Worm (Caenorhabditis elegans): ENCODE results near the gene M106.7.
"Not testable (repeated sequence)": the region's sequence is repeated elsewhere in the genome, so short reads cannot be mapped to it uniquely, and the experiment has no call there.

Gene M106.7

DNA sequence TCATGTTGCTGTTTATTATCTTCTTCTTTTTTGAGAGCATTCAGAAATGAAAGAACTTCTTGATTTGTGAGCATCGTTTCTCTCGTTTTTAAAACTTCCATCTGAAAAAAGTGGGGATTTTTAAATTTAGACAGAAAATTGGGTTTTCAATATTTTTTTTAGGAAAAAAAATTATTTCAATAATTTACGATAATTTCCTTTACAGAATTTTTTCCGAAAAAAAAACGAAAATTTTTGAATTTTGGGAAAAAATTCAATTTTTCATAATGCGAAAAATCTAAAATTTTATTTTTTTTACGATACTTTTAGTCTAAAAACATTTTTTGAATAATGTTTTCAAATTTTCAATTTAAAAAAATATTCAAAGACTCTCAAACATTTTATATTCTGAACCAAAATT, at the start of gene M106.7:
Gene M106.7 (minus strand): TSS at position 101 of the 400 bp plus-strand sequence.
- TF ChIP-seq ztf-29 (GFP tag; IDR thresholded peaks at IDR 0.05) (no peak), klf-2 (GFP tag; conservative IDR thresholded peaks at IDR 0.05) (no peak), cog-1 (tag; optimal IDR thresholded peaks at IDR 0.05) (no peak), tab-1 (GFP tag; IDR thresholded peaks at IDR 0.05) (no peak), flt-1 (GFP tag; IDR thresholded peaks at IDR 0.05) (no peak), med-1 (GFP tag; optimal IDR thresholded peaks at IDR 0.05; ENCODE audit: insufficient read depth) (no peak), T22C8.4 (GFP tag; IDR thresholded peaks at IDR 0.05) (no peak), ref-1 (GFP tag; conservative IDR thresholded peaks at IDR 0.05) (no peak), ztf-23 (GFP tag; IDR thresholded peaks at IDR 0.05) (no peak)

DNA sequence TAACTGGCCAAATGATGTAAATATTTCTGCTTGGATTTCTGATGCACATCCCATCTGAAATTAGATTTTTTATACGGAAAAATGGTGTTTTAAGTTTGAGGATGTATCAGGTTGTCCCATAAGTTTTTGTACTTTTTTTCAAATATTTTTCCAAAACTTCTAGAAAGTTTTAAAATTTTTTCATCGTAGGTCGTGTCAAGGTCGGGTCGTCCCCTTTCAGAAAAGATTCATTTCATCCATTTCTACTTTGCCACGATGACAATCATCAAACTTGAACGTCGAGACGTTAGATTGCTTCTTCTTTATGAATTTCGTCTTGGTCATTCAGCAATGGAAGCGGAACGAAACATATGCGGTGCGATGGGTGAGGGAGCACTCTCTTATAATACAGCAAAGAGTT, 47.4 kb upstream of the M106.7 start, which contains the start of gene sra-12:
Gene sra-12 (minus strand): TSS at position 101 of the 400 bp plus-strand sequence.
- not testable (repeated sequence) for TF ChIP-seq T22C8.4 (GFP tag; IDR thresholded peaks at IDR 0.05); ref-1 (GFP tag; conservative IDR thresholded peaks at IDR 0.05); med-1 (GFP tag; optimal IDR thresholded peaks at IDR 0.05; ENCODE audit: insufficient read depth)

DNA sequence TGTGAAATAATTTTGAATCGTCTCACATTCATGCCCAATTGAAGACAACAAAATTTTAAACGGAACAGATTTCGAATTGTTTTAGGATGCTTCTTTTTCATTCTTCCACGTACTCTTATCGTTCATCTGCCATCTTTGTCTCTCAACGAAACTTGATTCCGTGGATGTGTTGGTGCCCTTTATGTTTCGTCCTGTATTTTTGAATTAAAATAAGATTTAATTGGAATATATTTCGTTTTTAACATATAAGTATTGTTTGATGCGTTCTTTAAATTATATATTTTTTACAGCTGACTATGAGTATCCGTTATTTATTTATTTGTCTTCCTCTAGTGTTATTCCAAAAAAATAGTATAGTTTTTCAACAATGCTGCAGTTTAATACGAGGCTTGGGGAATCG, 45.1 kb upstream of the M106.7 start, which contains the start of gene gly-1:
Gene gly-1 (minus strand): TSS at position 101 of the 400 bp plus-strand sequence.
- TF ChIP-seq ztf-29 (GFP tag; IDR thresholded peaks at IDR 0.05) (no peak), ref-1 (GFP tag; conservative IDR thresholded peaks at IDR 0.05) (no peak), T22C8.4 (GFP tag; IDR thresholded peaks at IDR 0.05) (no peak), klf-2 (GFP tag; conservative IDR thresholded peaks at IDR 0.05) (no peak), cog-1 (tag; optimal IDR thresholded peaks at IDR 0.05) (no peak), flt-1 (GFP tag; IDR thresholded peaks at IDR 0.05) (no peak), med-1 (GFP tag; optimal IDR thresholded peaks at IDR 0.05; ENCODE audit: insufficient read depth) (no peak), tab-1 (GFP tag; IDR thresholded peaks at IDR 0.05) (no peak), ztf-23 (GFP tag; IDR thresholded peaks at IDR 0.05) (no peak)

DNA sequence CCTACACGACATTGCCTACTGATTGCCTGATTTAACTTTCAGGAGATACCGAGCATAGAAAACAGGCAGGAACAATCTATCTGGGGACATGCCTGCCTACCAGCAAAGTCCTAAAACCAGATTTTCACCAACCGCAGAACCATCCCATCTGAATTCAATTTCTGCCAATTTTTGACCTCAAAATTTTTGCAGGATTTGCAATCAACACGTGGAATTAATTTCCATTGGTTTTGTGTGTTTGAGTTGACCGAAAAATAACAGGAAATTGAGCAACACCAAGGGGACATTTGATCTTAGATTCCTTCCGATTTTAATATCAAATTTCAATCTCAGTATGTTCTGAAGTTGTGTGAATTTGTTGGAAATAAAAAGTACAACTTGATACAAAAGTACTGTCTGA, 42.0 kb upstream of the M106.7 start:
- TF ChIP-seq tab-1 (GFP tag; IDR thresholded peaks at IDR 0.05) (no peak), ztf-29 (GFP tag; IDR thresholded peaks at IDR 0.05) (no peak), ztf-23 (GFP tag; IDR thresholded peaks at IDR 0.05) (no peak), cog-1 (tag; optimal IDR thresholded peaks at IDR 0.05) (no peak), med-1 (GFP tag; optimal IDR thresholded peaks at IDR 0.05; ENCODE audit: insufficient read depth) (no peak), ref-1 (GFP tag; conservative IDR thresholded peaks at IDR 0.05) (no peak), T22C8.4 (GFP tag; IDR thresholded peaks at IDR 0.05) (no peak), flt-1 (GFP tag; IDR thresholded peaks at IDR 0.05) (no peak), klf-2 (GFP tag; conservative IDR thresholded peaks at IDR 0.05) (no peak)

DNA sequence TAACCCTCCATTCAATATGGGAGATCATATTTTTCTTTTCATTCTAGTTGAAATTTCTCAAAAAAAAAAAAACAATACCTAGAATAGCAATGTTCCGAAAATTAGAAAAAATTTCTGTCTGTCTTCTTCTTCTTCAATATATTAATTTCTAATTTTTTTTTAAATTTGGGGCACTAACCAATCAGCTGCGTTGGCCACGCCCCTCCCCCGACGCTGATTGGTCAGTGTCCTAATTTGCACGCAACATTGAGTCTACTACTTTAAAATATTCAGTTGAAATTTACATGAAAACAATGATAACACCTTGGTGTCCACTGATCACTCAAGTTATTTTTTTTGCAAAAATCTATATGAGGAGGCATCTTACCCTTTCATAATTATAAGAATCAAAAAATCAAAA, 39.0 kb upstream of the M106.7 start:
- TF ChIP-seq ref-1 (GFP tag; conservative IDR thresholded peaks at IDR 0.05): no peak
- TF ChIP-seq med-1 (GFP tag; optimal IDR thresholded peaks at IDR 0.05; ENCODE audit: insufficient read depth): no peak
- no peak for TF ChIP-seq ztf-29 (GFP tag; IDR thresholded peaks at IDR 0.05)
- no peak for TF ChIP-seq T22C8.4 (GFP tag; IDR thresholded peaks at IDR 0.05)
- no peak for TF ChIP-seq tab-1 (GFP tag; IDR thresholded peaks at IDR 0.05)
- no peak for TF ChIP-seq klf-2 (GFP tag; conservative IDR thresholded peaks at IDR 0.05)
- no peak for TF ChIP-seq flt-1 (GFP tag; IDR thresholded peaks at IDR 0.05)
- TF ChIP-seq cog-1 (tag; optimal IDR thresholded peaks at IDR 0.05): no peak
- TF ChIP-seq ztf-23 (GFP tag; IDR thresholded peaks at IDR 0.05): no peak

DNA sequence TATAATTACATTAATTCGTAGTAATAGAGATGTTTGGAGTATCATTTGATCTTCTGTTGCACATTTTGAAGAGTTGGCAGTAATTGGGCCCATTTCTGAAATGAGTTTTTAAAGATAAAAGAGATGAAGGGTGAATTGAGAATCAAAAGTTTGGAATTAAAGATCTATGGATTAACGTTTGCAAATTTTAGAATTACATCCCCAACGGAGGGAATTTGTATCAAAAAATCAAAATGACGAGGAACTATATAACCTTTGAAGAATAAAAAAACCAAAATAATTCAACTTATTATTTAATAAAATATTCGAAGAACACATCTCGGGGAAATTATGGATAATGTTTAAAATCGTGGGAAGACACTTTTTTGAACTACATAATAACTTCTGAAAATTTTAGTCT, 38.0 kb upstream of the M106.7 start, which contains the start of gene sra-10:
Gene sra-10 (minus strand): TSS at position 101 of the 400 bp plus-strand sequence.
- TF ChIP-seq klf-2 (GFP tag; conservative IDR thresholded peaks at IDR 0.05) (no peak), ref-1 (GFP tag; conservative IDR thresholded peaks at IDR 0.05) (no peak), T22C8.4 (GFP tag; IDR thresholded peaks at IDR 0.05) (no peak), ztf-23 (GFP tag; IDR thresholded peaks at IDR 0.05) (no peak), ztf-29 (GFP tag; IDR thresholded peaks at IDR 0.05) (no peak), tab-1 (GFP tag; IDR thresholded peaks at IDR 0.05) (no peak)

DNA sequence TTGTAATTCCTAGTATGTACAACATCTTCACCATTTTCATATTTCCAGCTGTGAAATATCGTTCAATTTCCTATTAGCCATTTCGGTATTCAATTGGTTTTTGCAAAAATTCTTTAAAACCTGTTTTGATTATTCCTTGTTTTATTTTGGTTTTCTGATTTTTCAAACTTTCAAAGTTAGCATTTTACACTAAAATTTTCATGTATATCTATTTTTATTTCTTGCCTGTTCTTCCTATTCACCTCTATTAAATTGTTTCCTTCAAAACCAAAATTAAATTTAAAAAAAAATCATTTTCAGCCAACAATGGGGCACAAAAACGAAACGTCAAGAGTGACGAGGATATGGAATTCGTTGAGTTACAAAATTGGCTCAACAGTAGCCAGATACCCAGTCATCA, 32.0 kb upstream of the M106.7 start, which contains the start of gene ptr-8:
Gene ptr-8 (plus strand): TSS at position 301 of the 400 bp plus-strand sequence.
- no peak for TF ChIP-seq ref-1 (GFP tag; conservative IDR thresholded peaks at IDR 0.05)
- no peak for TF ChIP-seq ztf-23 (GFP tag; IDR thresholded peaks at IDR 0.05)
- no peak for TF ChIP-seq flt-1 (GFP tag; IDR thresholded peaks at IDR 0.05)
- no peak for TF ChIP-seq ztf-29 (GFP tag; IDR thresholded peaks at IDR 0.05)
- no peak for TF ChIP-seq med-1 (GFP tag; optimal IDR thresholded peaks at IDR 0.05; ENCODE audit: insufficient read depth)
- TF ChIP-seq cog-1 (tag; optimal IDR thresholded peaks at IDR 0.05): no peak
- no peak for TF ChIP-seq tab-1 (GFP tag; IDR thresholded peaks at IDR 0.05)
- TF ChIP-seq klf-2 (GFP tag; conservative IDR thresholded peaks at IDR 0.05): no peak
- no peak for TF ChIP-seq T22C8.4 (GFP tag; IDR thresholded peaks at IDR 0.05)

DNA sequence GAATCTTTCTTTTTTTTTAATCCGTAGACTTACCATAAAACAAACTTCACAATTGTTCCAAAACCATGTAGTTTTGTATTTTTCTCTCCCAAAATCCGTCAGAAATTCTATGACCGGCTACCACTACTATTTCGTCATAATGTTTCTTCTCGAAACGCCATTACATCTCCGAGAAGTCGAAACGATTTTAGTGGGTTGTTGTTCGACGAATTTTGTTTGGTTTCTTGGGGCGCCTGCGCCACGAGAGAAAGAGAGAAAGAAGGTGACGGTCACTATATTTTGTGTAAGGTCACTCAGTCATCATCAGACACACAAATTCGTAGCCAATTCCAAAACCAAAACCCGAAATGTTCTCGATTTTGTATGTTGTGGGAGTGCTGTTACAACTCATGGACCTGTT, 30.1 kb upstream of the M106.7 start:
- TF ChIP-seq flt-1 (GFP tag; IDR thresholded peaks at IDR 0.05): no peak
- TF ChIP-seq ref-1 (GFP tag; conservative IDR thresholded peaks at IDR 0.05): no peak
- TF ChIP-seq med-1 (GFP tag; optimal IDR thresholded peaks at IDR 0.05; ENCODE audit: insufficient read depth): no peak
- no peak for TF ChIP-seq ztf-29 (GFP tag; IDR thresholded peaks at IDR 0.05)
- TF ChIP-seq klf-2 (GFP tag; conservative IDR thresholded peaks at IDR 0.05): no peak
- TF ChIP-seq ztf-23 (GFP tag; IDR thresholded peaks at IDR 0.05): no peak
- no peak for TF ChIP-seq T22C8.4 (GFP tag; IDR thresholded peaks at IDR 0.05)
- no peak for TF ChIP-seq cog-1 (tag; optimal IDR thresholded peaks at IDR 0.05)
- no peak for TF ChIP-seq tab-1 (GFP tag; IDR thresholded peaks at IDR 0.05)

DNA sequence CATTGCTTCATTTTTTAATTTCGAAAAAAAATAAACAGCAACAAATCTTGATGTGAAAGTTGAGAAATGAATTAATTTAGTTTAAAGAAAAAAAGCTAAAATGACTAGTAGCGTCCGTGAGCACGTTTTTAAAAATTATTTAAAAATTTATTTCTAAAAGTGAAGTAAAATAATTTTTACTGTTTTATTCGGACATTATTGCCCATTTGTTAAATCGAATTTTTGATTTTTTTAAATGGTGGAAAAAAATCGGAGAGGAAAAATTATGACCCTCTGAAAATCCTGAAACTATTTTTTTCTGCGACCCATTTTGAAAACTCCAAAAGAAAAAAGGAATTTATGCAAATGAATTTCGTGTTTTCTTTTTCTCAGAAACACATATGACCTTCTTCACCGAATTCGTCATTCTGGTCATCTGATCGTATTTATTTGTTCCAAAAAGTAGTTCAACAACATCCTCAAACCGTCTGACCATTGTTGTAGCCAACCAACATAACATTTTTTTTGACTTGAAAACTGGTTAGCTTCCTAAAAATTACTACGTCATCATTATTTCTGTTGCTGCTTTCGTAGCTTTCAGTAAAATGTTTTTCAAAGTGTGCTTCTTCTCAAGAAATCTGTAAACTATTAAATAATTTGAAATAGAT, 29.0 kb upstream of the M106.7 start, which contains the start of gene F44F4.3:
Gene F44F4.3 (minus strand): TSS at position 51 of the 647 bp plus-strand sequence.
- TF ChIP-seq ztf-23 (GFP tag; IDR thresholded peaks at IDR 0.05): no peak
- no peak for TF ChIP-seq med-1 (GFP tag; optimal IDR thresholded peaks at IDR 0.05; ENCODE audit: insufficient read depth)
- TF ChIP-seq klf-2 (GFP tag; conservative IDR thresholded peaks at IDR 0.05): no peak
- TF ChIP-seq cog-1 (tag; optimal IDR thresholded peaks at IDR 0.05): no peak
- TF ChIP-seq ref-1 (GFP tag; conservative IDR thresholded peaks at IDR 0.05): no peak

Measured in whole organism, midembryonic.